Worm (Caenorhabditis elegans): ENCODE data around the gene ifa-1.
A peak's percentile ranks its signal among the peaks of the same experiment; 100 is the strongest.

ce11 chrX:11299642-11300307, 28.8 kb downstream of the ifa-1 start, which contains the start of the genes snrp-40.1 and F08G12.3:
- TF ChIP-seq flt-1 (GFP tag; IDR thresholded peaks at IDR 0.05) (peak; percentile 46), T22C8.4 (GFP tag; IDR thresholded peaks at IDR 0.05) (no peak), klf-2 (GFP tag; conservative IDR thresholded peaks at IDR 0.05) (no peak)
